Fruit fly (Drosophila melanogaster) whole organism, embryonic: ENCODE results near the gene Apt1.

Experiments used
- Ada2b ChIP-seq: fragments of 200-800 bp; sonication (Bioruptor generic); IDR thresholded peaks from 2 replicates; pipeline ENCODE4 v1.3.6; 2022; ENCODE audit warnings: missing biosample characterization, missing genetic modification characterization
- Aef1 ChIP-seq: fragments of 200-800 bp; sonication (Bioruptor generic); IDR thresholded peaks from 3 replicates; pipeline ENCODE4 v1.3.6; 2022; ENCODE audit warnings: missing biosample characterization, missing genetic modification characterization
- B-H2 ChIP-seq: fragments of 200-800 bp; sonication (Bioruptor generic); optimal IDR thresholded peaks from 2 replicates; lab custom pipeline; 2018; ENCODE audit warnings: missing biosample characterization, mild to moderate bottlenecking, missing genetic modification characterization
- Bdp1 ChIP-seq: fragments of 200-800 bp; sonication (Bioruptor generic); optimal IDR thresholded peaks from 3 replicates; lab custom pipeline; 2016; ENCODE audit warnings: missing biosample characterization, missing genetic modification characterization
- Bgb ChIP-seq: fragments of 200-800 bp; sonication (Bioruptor generic); IDR thresholded peaks from 2 replicates; pipeline ENCODE4 v1.3.6; 2022; ENCODE audit warnings: missing biosample characterization, missing genetic modification characterization; ENCODE audit not compliant: partially characterized antibody
- CG10321 ChIP-seq: fragments of 200-800 bp; sonication (Bioruptor generic); IDR thresholded peaks from 2 replicates; pipeline ENCODE4 v1.3.6; 2022; ENCODE audit warnings: missing biosample characterization, missing genetic modification characterization
- CG12104 ChIP-seq: fragments of 200-800 bp; sonication (Bioruptor generic); optimal IDR thresholded peaks from 3 replicates; lab custom pipeline; 2016; ENCODE audit warnings: missing biosample characterization, missing genetic modification characterization
- CG12155 ChIP-seq: fragments of 200-800 bp; sonication (Bioruptor generic); optimal IDR thresholded peaks from 3 replicates; lab custom pipeline; 2016; ENCODE audit warnings: missing biosample characterization, missing genetic modification characterization
- CG14965 ChIP-seq: fragments of 200-800 bp; sonication (Bioruptor generic); optimal IDR thresholded peaks from 2 replicates; lab custom pipeline; 2016; ENCODE audit warnings: missing biosample characterization, missing genetic modification characterization, borderline replicate concordance
- CG16815 ChIP-seq: fragments of 200-800 bp; sonication (Bioruptor generic); optimal IDR thresholded peaks from 3 replicates; lab custom pipeline; 2017; ENCODE audit warnings: missing biosample characterization, mild to moderate bottlenecking, missing genetic modification characterization
- CG2202 ChIP-seq: fragments of 200-800 bp; sonication (Bioruptor generic); optimal IDR thresholded peaks from 2 replicates; lab custom pipeline; 2018; ENCODE audit warnings: missing biosample characterization, mild to moderate bottlenecking, missing genetic modification characterization
- CG2875 ChIP-seq: fragments of 200-800 bp; sonication (Bioruptor generic); optimal IDR thresholded peaks from 2 replicates; lab custom pipeline; 2017; ENCODE audit warnings: missing biosample characterization, mild to moderate bottlenecking, missing genetic modification characterization, missing genetic modification reagents
- CG30431 ChIP-seq: fragments of 200-800 bp; sonication (Bioruptor generic); optimal IDR thresholded peaks from 2 replicates; lab custom pipeline; 2017; ENCODE audit warnings: missing biosample characterization, missing genetic modification characterization
- CG3726 ChIP-seq: fragments of 200-800 bp; sonication (Bioruptor generic); IDR thresholded peaks from 3 replicates; pipeline ENCODE4, ENCODE4 v1.3.6; 2022; ENCODE audit warnings: missing biosample characterization, missing genetic modification characterization
- CG3847 ChIP-seq: fragments of 200-800 bp; sonication (Bioruptor generic); IDR thresholded peaks from 2 replicates; pipeline ENCODE4 v1.3.6; 2022; ENCODE audit warnings: missing biosample characterization, missing genetic modification characterization
- CG6272 ChIP-seq: fragments of 200-800 bp; sonication (Bioruptor generic); IDR thresholded peaks from 2 replicates; pipeline ENCODE4 v1.3.6; 2022; ENCODE audit warnings: missing biosample characterization, missing genetic modification characterization
- CTCF ChIP-seq: fragments of 200-800 bp; sonication (Bioruptor generic); optimal IDR thresholded peaks from 2 replicates; lab custom pipeline; 2017; ENCODE audit warnings: missing biosample characterization, mild to moderate bottlenecking, missing genetic modification characterization, moderate library complexity
- Dbx ChIP-seq: fragments of 200-800 bp; sonication (Bioruptor generic); IDR thresholded peaks from 3 replicates; pipeline ENCODE4 v1.3.6; 2022; ENCODE audit warnings: missing biosample characterization, missing genetic modification characterization
- Deaf1 ChIP-seq: fragments of 200-800 bp; optimal IDR thresholded peaks from 3 replicates; lab custom pipeline; 2019; ENCODE audit warnings: missing biosample characterization, mild to moderate bottlenecking, missing genetic modification characterization, moderate library complexity
- Drgx ChIP-seq: fragments of 200-800 bp; sonication (Bioruptor generic); IDR thresholded peaks from 2 replicates; pipeline ENCODE4 v1.3.6; 2022; ENCODE audit warnings: missing biosample characterization, missing genetic modification characterization
- Elba2 ChIP-seq: fragments of 200-800 bp; sonication (Bioruptor generic); optimal IDR thresholded peaks from 3 replicates; lab custom pipeline; 2016; ENCODE audit warnings: missing biosample characterization, missing genetic modification characterization
- Ets65A ChIP-seq: fragments of 200-800 bp; sonication (Bioruptor generic); peaks from one replicate; lab custom pipeline; 2016; ENCODE audit warnings: missing biosample characterization, missing genetic modification characterization
- Ets97D ChIP-seq: fragments of 200-800 bp; sonication (Bioruptor generic); optimal IDR thresholded peaks from 3 replicates; lab custom pipeline; 2016; ENCODE audit warnings: missing biosample characterization, missing genetic modification characterization
- Gsc ChIP-seq: fragments of 200-800 bp; sonication (Bioruptor generic); IDR thresholded peaks from 2 replicates; pipeline ENCODE4 v1.3.6; 2022; ENCODE audit warnings: missing biosample characterization, missing genetic modification characterization
- HLH3B ChIP-seq: fragments of 200-800 bp; sonication (Bioruptor generic); IDR thresholded peaks from 2 replicates; pipeline ENCODE4 v1.3.6; 2022; ENCODE audit warnings: missing biosample characterization, missing genetic modification characterization
- Lpt ChIP-seq: fragments of >200 bp; optimal IDR thresholded peaks from 2 replicates; lab custom pipeline; 2018; ENCODE audit warnings: missing biosample characterization, missing genetic modification characterization
- NfI ChIP-seq: fragments of 200-800 bp; sonication (Bioruptor generic); optimal IDR thresholded peaks from 3 replicates; lab custom pipeline; 2018; ENCODE audit warnings: missing biosample characterization, mild to moderate bottlenecking, missing genetic modification characterization, moderate library complexity
- Ravus ChIP-seq: fragments of 200-800 bp; sonication (Bioruptor generic); IDR thresholded peaks from 2 replicates; pipeline ENCODE4 v1.3.6; 2022; ENCODE audit warnings: missing biosample characterization, missing genetic modification characterization
- Rx ChIP-seq: fragments of 200-800 bp; sonication (Bioruptor generic); IDR thresholded peaks from 2 replicates; pipeline ENCODE4 v1.3.6; 2022; ENCODE audit warnings: missing biosample characterization, missing genetic modification characterization
- Scr ChIP-seq: fragments of 200-800 bp; sonication (Bioruptor generic); IDR thresholded peaks from 2 replicates; pipeline ENCODE4 v1.3.6; 2022; ENCODE audit warnings: missing biosample characterization, missing genetic modification characterization; ENCODE audit not compliant: partially characterized antibody
- Sox100B ChIP-seq: fragments of 200-800 bp; sonication (Bioruptor generic); optimal IDR thresholded peaks from 3 replicates; lab custom pipeline; 2018; ENCODE audit warnings: missing biosample characterization, mild to moderate bottlenecking, missing genetic modification characterization
- Sry-β ChIP-seq: fragments of 200-800 bp; sonication (Bioruptor generic); optimal IDR thresholded peaks from 2 replicates; lab custom pipeline; 2018; ENCODE audit warnings: missing biosample characterization, mild to moderate bottlenecking, missing genetic modification characterization, moderate library complexity
- Tbp ChIP-seq: fragments of >200 bp; optimal IDR thresholded peaks from 2 replicates; lab custom pipeline; 2018; ENCODE audit warnings: missing biosample characterization, missing genetic modification characterization
- ab ChIP-seq: fragments of 200-800 bp; sonication (Bioruptor generic); optimal IDR thresholded peaks from 2 replicates; lab custom pipeline; 2016; ENCODE audit warnings: missing biosample characterization, missing genetic modification characterization
- ara ChIP-seq: fragments of 200-800 bp; sonication (Bioruptor generic); IDR thresholded peaks from 2 replicates; pipeline ENCODE4 v1.3.6; 2022; ENCODE audit warnings: missing biosample characterization, missing genetic modification characterization
- ash1 ChIP-seq: fragments of 200-800 bp; sonication (Bioruptor generic); optimal IDR thresholded peaks from 2 replicates; lab custom pipeline; 2018; ENCODE audit warnings: missing biosample characterization, mild to moderate bottlenecking, missing genetic modification characterization
- bbx ChIP-seq: fragments of 200-800 bp; sonication (Bioruptor generic); IDR thresholded peaks from 2 replicates; pipeline ENCODE4 v1.3.6; 2022; ENCODE audit warnings: missing biosample characterization, missing genetic modification characterization; ENCODE audit not compliant: partially characterized antibody
- bcd ChIP-seq: fragments of 200-800 bp; sonication (Bioruptor generic); optimal IDR thresholded peaks from 2 replicates; lab custom pipeline; 2017; ENCODE audit warnings: missing biosample characterization, mild to moderate bottlenecking, missing genetic modification characterization
- br ChIP-seq: fragments of >200 bp; optimal IDR thresholded peaks from 2 replicates; lab custom pipeline; 2017
- chm ChIP-seq: fragments of 200-800 bp; sonication (Bioruptor generic); IDR thresholded peaks from 2 replicates; pipeline ENCODE4 v1.3.6; 2022; ENCODE audit warnings: missing biosample characterization, missing genetic modification characterization
- corto ChIP-seq: fragments of 200-800 bp; sonication (Bioruptor generic); optimal IDR thresholded peaks from 2 replicates; lab custom pipeline; 2016; ENCODE audit warnings: missing biosample characterization, mild to moderate bottlenecking, missing genetic modification characterization, moderate library complexity
- dm ChIP-seq: fragments of 200-800 bp; sonication (Bioruptor generic); optimal IDR thresholded peaks from 3 replicates; lab custom pipeline; 2016; ENCODE audit warnings: missing biosample characterization, missing genetic modification characterization
- dmrt11E ChIP-seq: fragments of 200-800 bp; sonication (Bioruptor generic); optimal IDR thresholded peaks from 3 replicates; lab custom pipeline; 2018; ENCODE audit warnings: missing biosample characterization, mild to moderate bottlenecking, missing genetic modification characterization, moderate library complexity
- lab ChIP-seq: fragments of 200-800 bp; sonication (Bioruptor generic); optimal IDR thresholded peaks from 3 replicates; lab custom pipeline; 2017; ENCODE audit warnings: missing biosample characterization, missing genetic modification characterization, mild to moderate bottlenecking, moderate library complexity, missing genetic modification reagents
- mld ChIP-seq: fragments of 200-800 bp; sonication (Bioruptor generic); IDR thresholded peaks from 3 replicates; pipeline ENCODE4 v1.3.6; 2022; ENCODE audit warnings: missing biosample characterization, missing genetic modification characterization; ENCODE audit not compliant: partially characterized antibody
- repo ChIP-seq: fragments of 200-800 bp; sonication (Bioruptor generic); optimal IDR thresholded peaks from 2 replicates; lab custom pipeline; 2016; ENCODE audit warnings: missing biosample characterization, missing genetic modification characterization
- row ChIP-seq: fragments of 200-800 bp; sonication (Bioruptor generic); IDR thresholded peaks from 3 replicates; pipeline ENCODE4 v1.3.6; 2022; ENCODE audit warnings: missing biosample characterization, missing genetic modification characterization
- slbo ChIP-seq: fragments of 200-800 bp; sonication (Bioruptor generic); IDR thresholded peaks from 2 replicates; pipeline ENCODE4 v1.3.6; 2022; ENCODE audit warnings: missing biosample characterization, missing genetic modification characterization
- slp2 ChIP-seq: fragments of 200-800 bp; sonication (Bioruptor generic); optimal IDR thresholded peaks from 2 replicates; lab custom pipeline; 2016; ENCODE audit warnings: missing biosample characterization, missing genetic modification characterization
- sob ChIP-seq: fragments of 200-800 bp; sonication (Bioruptor generic); IDR thresholded peaks from 2 replicates; pipeline ENCODE4 v1.3.6; 2022; ENCODE audit warnings: missing biosample characterization, missing genetic modification characterization
- vnd ChIP-seq: fragments of 200-800 bp; sonication (Bioruptor generic); IDR thresholded peaks from 3 replicates; pipeline ENCODE4 v1.3.6; 2022; ENCODE audit warnings: missing biosample characterization, missing genetic modification characterization; ENCODE audit not compliant: partially characterized antibody
- wor ChIP-seq: fragments of 200-800 bp; sonication (Bioruptor generic); IDR thresholded peaks from 2 replicates; pipeline ENCODE4 v1.3.6; 2022; ENCODE audit warnings: missing biosample characterization, missing genetic modification characterization

Gene Apt1

dm6 chr3L:11648410-11648809 is 20.6 kb downstream of the Apt1 start, which contains the start of the genes RIOK1 and Polr3H (continued):
- no peak for TF ChIP-seq Lpt (GFP tag; lab: Kevin White, UChicago)
- TF ChIP-seq CG3726 (GFP tag; lab: Robert Waterston, UW) = no peak
- TF ChIP-seq Dbx (GFP tag; lab: Robert Waterston, UW) = peak; percentile 51; the same call in 1 of the 3 replicates
- TF ChIP-seq bcd (GFP tag; lab: Kevin White, UChicago) = peak; percentile 55
- TF ChIP-seq ara = peak; percentile 21; the same call in 1 of the 2 replicates
- TF ChIP-seq dm (GFP tag; lab: Kevin White, UChicago) = peak; percentile 98
- TF ChIP-seq slbo (GFP tag; lab: Robert Waterston, UW) = peak; percentile 72
- TF ChIP-seq dmrt11E (tag; lab: Kevin White, UChicago) = peak; percentile 46
- TF ChIP-seq CG10321 (GFP tag; lab: Robert Waterston, UW) = no peak
- TF ChIP-seq CG14965 (GFP tag; lab: Kevin White, UChicago) = peak; percentile 3
- no peak for TF ChIP-seq Gsc (GFP tag; lab: Robert Waterston, UW)
- no peak for TF ChIP-seq vnd (GFP tag; lab: Robert Waterston, UW)
- no peak for TF ChIP-seq CG12104 (GFP tag; lab: Kevin White, UChicago)
- TF ChIP-seq wor (GFP tag; lab: Robert Waterston, UW) = no peak
- TF ChIP-seq slp2 (GFP tag; lab: Kevin White, UChicago) = peak; percentile 46
- no peak for TF ChIP-seq B-H2 (GFP tag; lab: Kevin White, UChicago)
- peak; percentile 34; the same call in 1 of the 2 replicates for TF ChIP-seq Scr (GFP tag; lab: Robert Waterston, UW)
- TF ChIP-seq Ets97D (GFP tag; lab: Kevin White, UChicago) = peak; percentile 62
- peak; percentile 24 for TF ChIP-seq repo (GFP tag; lab: Kevin White, UChicago)
- peak; percentile 60 for TF ChIP-seq Ada2b (GFP tag; lab: Robert Waterston, UW)
- peak; percentile 88 for TF ChIP-seq row
- TF ChIP-seq CG2202 = peak; percentile 14
- no peak for TF ChIP-seq CTCF
- no peak for TF ChIP-seq Sox100B (GFP tag; lab: Kevin White, UChicago)
- no peak for TF ChIP-seq corto (GFP tag; lab: Kevin White, UChicago)
- TF ChIP-seq bbx (GFP tag; lab: Robert Waterston, UW) = 0 out of 2 replicates have a peak, but pooled peaks have one; percentile 30
- peak; percentile 19; the same call in 1 of the 2 replicates for TF ChIP-seq CG6272 (GFP tag; lab: Robert Waterston, UW)
- peak; percentile 68 for TF ChIP-seq CG12155 (GFP tag; lab: Kevin White, UChicago)
- peak; percentile 49 for TF ChIP-seq Bdp1 (GFP tag; lab: Kevin White, UChicago)
- TF ChIP-seq Deaf1 (tag; lab: Kevin White, UChicago) = no peak
- peak; percentile 28; the same call in 1 of the 2 replicates for TF ChIP-seq sob
- TF ChIP-seq Ravus (GFP tag; lab: Robert Waterston, UW) = no peak; the same call in 1 of the 2 replicates
- TF ChIP-seq br = no peak
- TF ChIP-seq Aef1 (GFP tag; lab: Robert Waterston, UW) = peak; percentile 61; the same call in 2 of the 3 replicates
- peak; percentile 49; the same call in 1 of the 2 replicates for TF ChIP-seq HLH3B (GFP tag; lab: Robert Waterston, UW)
- peak; percentile 46; the same call in 1 of the 2 replicates for TF ChIP-seq Drgx (GFP tag; lab: Robert Waterston, UW)
- TF ChIP-seq Ets65A (GFP tag; lab: Kevin White, UChicago) = peak; percentile 88
- TF ChIP-seq Sry-β (GFP tag; lab: Kevin White, UChicago) = peak; percentile 56
- no peak for TF ChIP-seq lab
- no peak for TF ChIP-seq ash1
- TF ChIP-seq ab = peak; percentile 68
- peak; percentile 5 for TF ChIP-seq CG2875
- TF ChIP-seq CG30431 (GFP tag; lab: Kevin White, UChicago) = peak; percentile 33
- no peak; the same call in 1 of the 2 replicates for TF ChIP-seq Rx
- no peak for TF ChIP-seq chm (GFP tag; lab: Robert Waterston, UW)
- no peak for TF ChIP-seq Tbp
- TF ChIP-seq Bgb (GFP tag; lab: Robert Waterston, UW) = no peak
- TF ChIP-seq CG16815 (GFP tag; lab: Kevin White, UChicago) = no peak
- peak; percentile 72 for TF ChIP-seq NfI (GFP tag; lab: Kevin White, UChicago)
- TF ChIP-seq Elba2 = peak; percentile 30
- no peak; the same call in 1 of the 2 replicates for TF ChIP-seq CG3847
- TF ChIP-seq mld (GFP tag; lab: Robert Waterston, UW) = no peak
